Worm (Caenorhabditis elegans): Measurements from ENCODE around the gene dlc-5.

dlc-5 gene

DNA sequence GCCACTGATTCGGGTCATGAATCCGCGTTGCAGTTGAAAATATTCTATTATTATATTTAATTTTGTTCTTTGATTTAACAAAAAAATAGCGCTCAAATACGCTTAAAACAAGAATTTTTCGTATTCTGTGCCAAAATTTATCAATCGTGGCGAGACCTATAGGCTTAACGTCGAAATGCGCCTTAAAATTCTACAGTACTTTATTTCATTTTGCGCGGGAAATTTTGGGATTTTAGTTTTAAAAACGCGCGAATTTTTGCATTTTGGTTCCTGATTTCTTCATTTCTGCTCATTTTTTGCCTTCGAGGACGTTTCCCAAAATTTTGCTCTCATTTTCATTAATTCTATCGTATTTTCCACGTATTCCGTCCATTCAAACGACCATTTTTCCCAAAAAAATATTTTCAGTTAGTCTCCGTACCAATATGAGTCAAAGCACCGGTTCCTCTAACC is 16.8 kb upstream of the dlc-5 start, which contains the start of gene puf-11 (continued):
- no peak for TF ChIP-seq F23B12.7 (tag; optimal IDR thresholded peaks at IDR 0.05; ENCODE audit: insufficient read depth)
- no peak for TF ChIP-seq zfh-2 (GFP tag; conservative IDR thresholded peaks at IDR 0.05)
- TF ChIP-seq cebp-2 (GFP tag; IDR thresholded peaks at IDR 0.05) = no peak
- TF ChIP-seq rcor-1 (GFP tag; IDR thresholded peaks at IDR 0.05) = peak; percentile 82
- no peak for TF ChIP-seq egl-44 (GFP tag; IDR thresholded peaks at IDR 0.05)
- no peak for TF ChIP-seq dpff-1 (tag; optimal IDR thresholded peaks at IDR 0.05)
- TF ChIP-seq lin-54 (GFP tag; optimal IDR thresholded peaks at IDR 0.05) = peak; percentile 84
- no peak for TF ChIP-seq K11D2.4 (GFP tag; IDR thresholded peaks at IDR 0.05)
- no peak for TF ChIP-seq ztf-25 (GFP tag; IDR thresholded peaks at IDR 0.05)
- TF ChIP-seq die-1 (tag; optimal IDR thresholded peaks at IDR 0.05) = no peak
- peak; percentile 86 for TF ChIP-seq hrde-1 (tag; optimal IDR thresholded peaks at IDR 0.05; ENCODE audit: borderline replicate concordance)
- TF ChIP-seq ama-1 (optimal IDR thresholded peaks at IDR 0.05) = no peak
- TF ChIP-seq ama-1 (GFP tag; optimal IDR thresholded peaks at IDR 0.05) = no peak
- no peak for TF ChIP-seq ccch-3 (GFP tag; optimal IDR thresholded peaks at IDR 0.05)
- TF ChIP-seq nhr-27 (tag; optimal IDR thresholded peaks at IDR 0.05) = no peak
- TF ChIP-seq athp-1 (tag; optimal IDR thresholded peaks at IDR 0.05) = peak; percentile 78
- TF ChIP-seq lsy-27 (tag; optimal IDR thresholded peaks at IDR 0.05; ENCODE audit: borderline replicate concordance, insufficient read depth) = no peak
- peak; percentile 72 for TF ChIP-seq snpc-4 (GFP tag; optimal IDR thresholded peaks at IDR 0.05)
- peak; percentile 44 to 91 (median 88) for TF ChIP-seq snpc-4 (tag; optimal IDR thresholded peaks at IDR 0.05)
- no peak for TF ChIP-seq ztf-28 (GFP tag; IDR thresholded peaks at IDR 0.05)
- TF ChIP-seq B0035.1 (tag; optimal IDR thresholded peaks at IDR 0.05) = no peak
- no peak for TF ChIP-seq hlh-26 (GFP tag; conservative IDR thresholded peaks at IDR 0.05)
- no peak for TF ChIP-seq nhr-90 (tag; optimal IDR thresholded peaks at IDR 0.05)
- no peak for TF ChIP-seq ceh-40 (GFP tag; IDR thresholded peaks at IDR 0.05)
- TF ChIP-seq F37B4.10 (GFP tag; IDR thresholded peaks at IDR 0.05) = no peak
- peak; percentile 61; the same call in 1 of the 2 replicates for TF ChIP-seq Y95B8A.8 (GFP tag; IDR thresholded peaks at IDR 0.05)
- no peak for TF ChIP-seq bed-1 (GFP tag; IDR thresholded peaks at IDR 0.05)
- TF ChIP-seq ZK185.1 (tag; optimal IDR thresholded peaks at IDR 0.05; ENCODE audit: poor library complexity, severe bottlenecking) = no peak
- no peak for TF ChIP-seq egl-18 (GFP tag; IDR thresholded peaks at IDR 0.05)
- TF ChIP-seq hmg-20 (GFP tag; IDR thresholded peaks at IDR 0.05) = no peak
- TF ChIP-seq ztf-3 (GFP tag; optimal IDR thresholded peaks at IDR 0.05) = no peak
- TF ChIP-seq F22D6.2 (tag; optimal IDR thresholded peaks at IDR 0.05) = no peak
- TF ChIP-seq snpc-1.3 (tag; optimal IDR thresholded peaks at IDR 0.05; ENCODE audit: insufficient read depth) = peak; percentile 88
- 0 out of 2 replicates have a peak, but pooled peaks have one; percentile 17 for TF ChIP-seq ceh-100 (GFP tag; IDR thresholded peaks at IDR 0.05)
- TF ChIP-seq rpc-1 (optimal IDR thresholded peaks at IDR 0.05) = no peak
- no peak for TF ChIP-seq rpc-1 (tag; optimal IDR thresholded peaks at IDR 0.05)
- 0 out of 2 replicates have a peak, but pooled peaks have one; percentile 37 for TF ChIP-seq pbrm-1 (GFP tag; IDR thresholded peaks at IDR 0.05)
- TF ChIP-seq nfya-1 (tag; optimal IDR thresholded peaks at IDR 0.05; ENCODE audit: borderline replicate concordance, insufficient read depth) = no peak
- no peak for TF ChIP-seq nfya-2 (GFP tag; IDR thresholded peaks at IDR 0.05)
- TF ChIP-seq lin-40 (tag; optimal IDR thresholded peaks at IDR 0.05) = no peak
- TF ChIP-seq tbx-9 (tag; optimal IDR thresholded peaks at IDR 0.05; ENCODE audit: borderline replicate concordance) = no peak
- TF ChIP-seq attf-5 (GFP tag; optimal IDR thresholded peaks at IDR 0.05) = no peak
- peak; percentile 95 for TF ChIP-seq madf-8 (GFP tag; conservative IDR thresholded peaks at IDR 0.05)
- no peak for TF ChIP-seq mel-28 (tag; optimal IDR thresholded peaks at IDR 0.05; ENCODE audit: borderline replicate concordance)
- TF ChIP-seq sptf-2 (GFP tag; optimal IDR thresholded peaks at IDR 0.05) = no peak
- no peak for TF ChIP-seq K12H6.12 (tag; optimal IDR thresholded peaks at IDR 0.05)
- no peak for TF ChIP-seq F10E7.11 (tag; optimal IDR thresholded peaks at IDR 0.05)
- peak; percentile 94 for TF ChIP-seq D2030.7 (GFP tag; IDR thresholded peaks at IDR 0.05)
- no peak for TF ChIP-seq madf-10 (tag; optimal IDR thresholded peaks at IDR 0.05)
